Fruit fly (Drosophila melanogaster) whole organism: Measurements from ENCODE around the gene CG43694.

Experiments used
- CG8478 ChIP-seq: fragments of >200 bp; optimal IDR thresholded peaks from 2 replicates; lab custom pipeline; 2018; ENCODE audit warnings: inconsistent platforms
- Dll ChIP-seq: fragments of >200 bp; optimal IDR thresholded peaks from 2 replicates; lab custom pipeline; 2017
- pan ChIP-seq: fragments of >200 bp; optimal IDR thresholded peaks from 2 replicates; lab custom pipeline; 2017

DNA sequence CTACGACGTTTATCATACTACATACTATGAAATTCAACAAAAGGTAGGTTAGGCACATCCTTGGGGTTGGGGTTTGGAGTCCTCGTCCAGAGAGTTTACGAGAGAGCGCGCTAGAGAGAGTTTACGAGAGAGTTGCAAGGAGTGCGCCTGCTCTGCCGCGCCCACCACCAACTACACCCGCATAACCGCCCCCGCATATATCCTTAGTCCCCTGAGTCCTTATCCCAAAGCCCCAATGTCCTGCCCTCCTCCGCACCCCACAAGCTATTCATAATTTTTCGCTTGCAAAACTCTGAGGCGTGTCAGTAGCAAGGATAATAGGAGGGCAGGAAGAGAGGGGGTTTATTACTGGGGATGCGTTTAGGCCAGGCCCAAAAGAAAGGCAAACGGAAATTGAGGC, 42.1 kb downstream of the CG43694 start:
- TF ChIP-seq pan (lab: Kevin White, UChicago), result no peak
- TF ChIP-seq CG8478 (lab: Kevin White, UChicago), result no peak
- peak; percentile 6 for TF ChIP-seq Dll
